Fruit fly (Drosophila melanogaster): ENCODE measurements around the gene fws.

fws gene

dm6 chr2L:17480943-17481580, at the start of gene fws, which contains the start of gene Lamtor3 (continued):
- TF ChIP-seq CG2129 (GFP tag; IDR thresholded peaks at IDR 0.05; ENCODE audit: partially characterized antibody) (no peak), CG8290 (GFP tag; optimal IDR thresholded peaks at IDR 0.05) (peak; percentile 77), CG8290 (tag; optimal IDR thresholded peaks at IDR 0.05) (peak in 1 of 2 experiments; percentile 84), CkIIα-i1 (GFP tag; IDR thresholded peaks at IDR 0.05) (peak; percentile 96), CrebB (tag; optimal IDR thresholded peaks at IDR 0.05) (peak; percentile 95), HLH4C (GFP tag; IDR thresholded peaks at IDR 0.05; ENCODE audit: partially characterized antibody) (peak; percentile 71), H15 (GFP tag; IDR thresholded peaks at IDR 0.05) (peak; percentile 99), CG12744 (GFP tag; optimal IDR thresholded peaks at IDR 0.05) (peak; percentile 74), wdn (GFP tag; IDR thresholded peaks at IDR 0.05) (peak; percentile 99), CG17912 (GFP tag; optimal IDR thresholded peaks at IDR 0.05) (peak; percentile 19), YL-1 (GFP tag; optimal IDR thresholded peaks at IDR 0.05) (peak; percentile 92), pho (GFP tag; optimal IDR thresholded peaks at IDR 0.05) (peak; percentile 88), HLHmδ (GFP tag; optimal IDR thresholded peaks at IDR 0.05) (no peak), her (GFP tag; optimal IDR thresholded peaks at IDR 0.05) (peak; percentile 28), D (optimal IDR thresholded peaks at IDR 0.05) (no peak), D (GFP tag; optimal IDR thresholded peaks at IDR 0.05) (peak; percentile 96), Side (GFP tag; optimal IDR thresholded peaks at IDR 0.05) (peak; percentile 72), CG5953 (GFP tag; IDR thresholded peaks at IDR 0.05) (peak; percentile 99), br (optimal IDR thresholded peaks at IDR 0.05) (no peak), CG4820 (GFP tag; optimal IDR thresholded peaks at IDR 0.05) (peak; percentile 95), CG6765 (GFP tag; optimal IDR thresholded peaks at IDR 0.05) (peak; percentile 91), sd (tag; optimal IDR thresholded peaks at IDR 0.05) (peak; percentile 92), CG18262 (tag; optimal IDR thresholded peaks at IDR 0.05) (peak; percentile 98), ERR (GFP tag; optimal IDR thresholded peaks at IDR 0.05) (peak; percentile 39), CG31224 (GFP tag; IDR thresholded peaks at IDR 0.05) (peak; percentile 97), dimm (GFP tag; IDR thresholded peaks at IDR 0.05) (peak; percentile 97), en (GFP tag; optimal IDR thresholded peaks at IDR 0.05) (peak; percentile 31), CG9876 (GFP tag; optimal IDR thresholded peaks at IDR 0.05) (peak; percentile 60), CG2889 (GFP tag; IDR thresholded peaks at IDR 0.05) (peak; percentile 99), tna (GFP tag; IDR thresholded peaks at IDR 0.05; ENCODE audit: partially characterized antibody) (no peak; the same call in 1 of the 2 replicates), CG15601 (tag; optimal IDR thresholded peaks at IDR 0.05) (peak; percentile 95), Bgb (GFP tag; IDR thresholded peaks at IDR 0.05; ENCODE audit: partially characterized antibody) (peak; percentile 47), CG2678 (tag; optimal IDR thresholded peaks at IDR 0.05) (peak; percentile 98), CG14050 (GFP tag; IDR thresholded peaks at IDR 0.05) (peak; percentile 99), pita (GFP tag; optimal IDR thresholded peaks at IDR 0.05) (no peak), knrl (GFP tag; IDR thresholded peaks at IDR 0.05; ENCODE audit: partially characterized antibody) (0 out of 3 replicates have a peak, but pooled peaks have one; percentile 32), aop (GFP tag; IDR thresholded peaks at IDR 0.05) (peak; percentile 93), CG4424 (GFP tag; optimal IDR thresholded peaks at IDR 0.05) (peak; percentile 96), CG16815 (GFP tag; optimal IDR thresholded peaks at IDR 0.05) (peak; percentile 98), nerfin-2 (GFP tag; IDR thresholded peaks at IDR 0.05; ENCODE audit: partially characterized antibody) (0 out of 2 replicates have a peak, but pooled peaks have one; percentile 42), Elba2 (GFP tag; optimal IDR thresholded peaks at IDR 0.05) (peak; percentile 75), Med (GFP tag) (peak; percentile 98), CG9437 (GFP tag; optimal IDR thresholded peaks at IDR 0.05) (peak; percentile 96), CG18599 (GFP tag; optimal IDR thresholded peaks at IDR 0.05) (peak; percentile 98), CG17359 (tag; optimal IDR thresholded peaks at IDR 0.05) (peak; percentile 99), gfzf (GFP tag; optimal IDR thresholded peaks at IDR 0.05) (no peak), ara (GFP tag; IDR thresholded peaks at IDR 0.05) (peak; percentile 99), CG11696 (GFP tag; IDR thresholded peaks at IDR 0.05) (peak; percentile 94), CG13424 (tag; optimal IDR thresholded peaks at IDR 0.05) (peak; percentile 97), gce (GFP tag; IDR thresholded peaks at IDR 0.05) (peak; percentile 99)

Data from whole organism, embryonic.